Fruit fly (Drosophila melanogaster) whole organism, embryonic: ENCODE measurements around the gene CG43116.

Experiments
- CG12659 ChIP-seq: fragments of 200-800 bp; sonication (Bioruptor generic); optimal IDR thresholded peaks from 3 replicates; lab custom pipeline; 2017; ENCODE audit warnings: mild to moderate bottlenecking, missing biosample characterization, missing genetic modification reagents, missing genetic modification characterization
- CG15269 ChIP-seq: fragments of 200-800 bp; sonication (Bioruptor generic); optimal IDR thresholded peaks from 2 replicates; lab custom pipeline; 2018; ENCODE audit warnings: missing biosample characterization, mild to moderate bottlenecking, missing genetic modification characterization, moderate library complexity
- CG2120 ChIP-seq: fragments of 200-800 bp; sonication (Bioruptor generic); optimal IDR thresholded peaks from 3 replicates; lab custom pipeline; 2016; ENCODE audit warnings: missing biosample characterization, missing genetic modification characterization
- bab2 ChIP-seq: fragments of 200-800 bp; sonication (Bioruptor generic); optimal IDR thresholded peaks from 2 replicates; lab custom pipeline; 2016; ENCODE audit warnings: missing biosample characterization, missing genetic modification characterization
- sr ChIP-seq: fragments of 200-800 bp; sonication (Bioruptor generic); IDR thresholded peaks from 3 replicates; pipeline ENCODE4 v1.3.6; 2022; ENCODE audit warnings: missing biosample characterization, missing genetic modification characterization

DNA sequence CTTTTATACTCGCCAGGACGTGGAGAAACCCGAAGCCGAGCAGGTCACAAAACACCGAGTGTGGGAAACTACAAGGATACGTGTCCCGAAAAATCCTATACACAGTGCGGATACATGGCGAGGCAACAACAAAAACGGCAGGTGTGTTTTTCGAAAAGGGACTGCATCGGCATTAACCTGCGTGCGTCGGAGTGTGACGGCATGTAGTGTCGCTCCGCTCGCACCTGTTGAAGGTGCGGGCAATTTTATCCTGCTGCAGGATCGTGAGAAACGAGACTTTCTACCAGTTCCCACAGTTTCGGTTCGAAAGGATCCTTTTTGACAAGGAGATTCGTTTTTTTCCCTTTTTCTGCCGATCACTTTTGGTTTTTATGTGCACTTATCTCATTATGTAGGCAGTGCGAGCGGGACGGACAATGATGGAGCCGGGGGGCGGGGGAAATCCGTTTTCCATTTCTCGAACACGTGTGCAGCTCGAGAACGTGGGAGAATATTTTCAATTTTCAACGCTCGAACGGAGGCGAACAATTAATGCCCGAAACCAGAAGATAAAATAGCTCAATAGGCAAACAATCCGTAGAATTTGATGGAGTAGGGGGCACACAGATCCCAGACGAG is 27.9 kb upstream of the CG43116 start:
- no peak for TF ChIP-seq CG12659 (GFP tag; lab: Kevin White, UChicago)
- no peak for TF ChIP-seq CG2120 (GFP tag; lab: Kevin White, UChicago)
- TF ChIP-seq sr (GFP tag; lab: Robert Waterston, UW): no peak
- no peak for TF ChIP-seq bab2 (GFP tag; lab: Kevin White, UChicago)
- no peak for TF ChIP-seq CG15269 (tag; lab: Kevin White, UChicago)
